Fruit fly (Drosophila melanogaster) whole organism, pupa: ENCODE measurements around the gene Karl.
A peak's percentile ranks its signal among the peaks of the same experiment; 100 is the strongest.

Experiments used
- CG13204 ChIP-seq: fragments of 200-800 bp; sonication (Bioruptor generic); optimal IDR thresholded peaks from 2 replicates; lab custom pipeline; 2018; ENCODE audit warnings: missing biosample characterization, mild to moderate bottlenecking, missing genetic modification characterization, moderate library complexity
- CG34367 ChIP-seq: fragments of 200-800 bp; sonication (Bioruptor generic); optimal IDR thresholded peaks from 2 replicates; lab custom pipeline; 2018; ENCODE audit warnings: missing biosample characterization, mild to moderate bottlenecking, missing genetic modification characterization
- CG4496 ChIP-seq: fragments of 200-800 bp; sonication (Bioruptor generic); IDR thresholded peaks from 3 replicates; pipeline ENCODE4 v1.3.6; 2022; ENCODE audit warnings: missing biosample characterization, missing genetic modification characterization
- CG9948 ChIP-seq: fragments of 200-800 bp; sonication (Bioruptor generic); optimal IDR thresholded peaks from 2 replicates; lab custom pipeline; 2018; ENCODE audit warnings: missing biosample characterization, mild to moderate bottlenecking, missing genetic modification characterization, moderate library complexity
- D1 ChIP-seq: fragments of 200-800 bp; sonication (Bioruptor generic); optimal IDR thresholded peaks from 2 replicates; lab custom pipeline; 2018; ENCODE audit warnings: missing biosample characterization, mild to moderate bottlenecking, missing genetic modification characterization, moderate library complexity
- Pif1A ChIP-seq: fragments of 200-800 bp; sonication (Bioruptor generic); optimal IDR thresholded peaks from 3 replicates; lab custom pipeline; 2016; ENCODE audit warnings: missing biosample characterization, missing genetic modification characterization
- Snoo ChIP-seq: fragments of 200-800 bp; sonication (Bioruptor generic); optimal IDR thresholded peaks from 3 replicates; lab custom pipeline; 2017; ENCODE audit warnings: missing biosample characterization, mild to moderate bottlenecking, missing genetic modification characterization, inconsistent platforms
- rn ChIP-seq: fragments of 200-800 bp; sonication (Bioruptor generic); IDR thresholded peaks from 2 replicates; pipeline ENCODE4 v1.3.6; 2022; ENCODE audit warnings: missing biosample characterization, missing genetic modification characterization

dm6 chrX:11806867-11807747 is 19.9 kb downstream of the Karl start, which contains the start of gene Hsc70-3:
- TF ChIP-seq CG34367: no peak
- TF ChIP-seq Pif1A (GFP tag; lab: Kevin White, UChicago): peak; percentile 37
- no peak for TF ChIP-seq CG9948 (tag; lab: Kevin White, UChicago)
- peak; percentile 45; the same call in 1 of the 3 replicates for TF ChIP-seq CG4496 (GFP tag; lab: Robert Waterston, UW)
- peak; percentile 4 for TF ChIP-seq Snoo (tag; lab: Kevin White, UChicago)
- TF ChIP-seq CG13204 (GFP tag; lab: Kevin White, UChicago): no peak
- no peak for TF ChIP-seq rn (GFP tag; lab: Robert Waterston, UW)
- no peak for TF ChIP-seq D1 (tag; lab: Kevin White, UChicago)
